Worm (Caenorhabditis elegans): ENCODE measurements around the gene jud-4.

The jud-4 gene

ce11 chrX:15242726-15243125, 41.2 kb upstream of the jud-4 start (continued):
- TF ChIP-seq D2030.7 (GFP tag; IDR thresholded peaks at IDR 0.05) = peak; percentile 66; the same call in 1 of the 2 replicates
- no peak for TF ChIP-seq ccch-3 (GFP tag; optimal IDR thresholded peaks at IDR 0.05)
- peak; percentile 17 for TF ChIP-seq snpc-1.3 (tag; optimal IDR thresholded peaks at IDR 0.05; ENCODE audit: insufficient read depth)
- TF ChIP-seq hmg-1.2 (GFP tag; IDR thresholded peaks at IDR 0.05) = peak; percentile 64
- TF ChIP-seq pbrm-1 (GFP tag; IDR thresholded peaks at IDR 0.05) = peak; percentile 68
- peak; percentile 87 for TF ChIP-seq tbp1 (GFP tag; optimal IDR thresholded peaks at IDR 0.05)
- TF ChIP-seq madf-6 (GFP tag; IDR thresholded peaks at IDR 0.05) = peak; percentile 15; the same call in 1 of the 2 replicates
- peak in 1 of 2 experiments; percentile 24 for TF ChIP-seq rec-8 (tag; optimal IDR thresholded peaks at IDR 0.05)
- TF ChIP-seq snpc-3.4 (tag; optimal IDR thresholded peaks at IDR 0.05) = peak; percentile 71
- TF ChIP-seq B0019.2 (GFP tag; conservative IDR thresholded peaks at IDR 0.05) = peak; percentile 33; the same call in 1 of the 2 replicates
- TF ChIP-seq aptf-3 (GFP tag; IDR thresholded peaks at IDR 0.05) = no peak
- no peak for TF ChIP-seq hsf-1 (GFP tag; IDR thresholded peaks at IDR 0.05)
- TF ChIP-seq B0261.1 (tag; optimal IDR thresholded peaks at IDR 0.05) = peak; percentile 73

ce11 chrX:15246182-15246581, 37.7 kb upstream of the jud-4 start, which contains the start of gene piki-1:
Gene piki-1, minus strand, starts transcription at chrX:15246399.
- TF ChIP-seq madf-6 (GFP tag; IDR thresholded peaks at IDR 0.05) (no peak), cebp-2 (GFP tag; IDR thresholded peaks at IDR 0.05) (no peak), let-607 (tag; optimal IDR thresholded peaks at IDR 0.05) (no peak)

DNA sequence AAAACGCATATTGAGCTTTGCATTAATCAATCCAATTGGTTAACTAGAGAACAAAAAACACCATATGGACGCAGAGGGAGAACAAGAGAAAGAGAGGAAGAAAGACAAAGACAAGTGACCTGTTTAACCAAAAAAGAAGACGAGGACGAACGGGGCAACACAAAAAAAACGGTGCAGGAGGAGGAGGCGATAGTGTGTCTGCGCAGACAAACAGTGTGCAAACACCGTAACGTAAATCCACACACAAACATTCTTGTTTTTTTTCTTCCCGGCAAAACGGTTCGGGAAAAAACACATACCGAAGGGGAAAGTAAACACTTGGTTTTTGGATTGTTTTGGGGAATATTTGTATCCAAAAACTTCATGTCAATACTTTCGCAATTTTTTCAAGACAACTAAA, 37.3 kb upstream of the jud-4 start:
- TF ChIP-seq ceh-27 (GFP tag; optimal IDR thresholded peaks at IDR 0.05) (no peak), nhr-27 (tag; optimal IDR thresholded peaks at IDR 0.05) (no peak), B0035.1 (tag; optimal IDR thresholded peaks at IDR 0.05) (no peak), hmg-1.2 (GFP tag; IDR thresholded peaks at IDR 0.05) (no peak), nhr-80 (tag; optimal IDR thresholded peaks at IDR 0.05) (peak; percentile 5), madf-3 (GFP tag; IDR thresholded peaks at IDR 0.05) (0 out of 2 replicates have a peak, but pooled peaks have one; percentile 32), sptf-2 (GFP tag; optimal IDR thresholded peaks at IDR 0.05) (no peak), attf-3 (GFP tag; conservative IDR thresholded peaks at IDR 0.05) (no peak), him-1 (tag; optimal IDR thresholded peaks at IDR 0.05) (no peak)

- TF ChIP-seq zfh-2 (GFP tag; conservative IDR thresholded peaks at IDR 0.05) (peak; percentile 68), akir-1 (GFP tag; optimal IDR thresholded peaks at IDR 0.05) (no peak), hsf-1 (GFP tag; IDR thresholded peaks at IDR 0.05) (no peak), dox-1 (GFP tag; IDR thresholded peaks at IDR 0.05) (no peak), aptf-2 (GFP tag; conservative IDR thresholded peaks at IDR 0.05) (no peak), sea-2 (GFP tag; IDR thresholded peaks at IDR 0.05) (no peak)
Observed at ce11 chrX:15259947-15260687, 23.8 kb upstream of the jud-4 start, which contains the start of gene F46F2.3. Gene F46F2.3, minus strand, starts transcription at chrX:15260287.

DNA sequence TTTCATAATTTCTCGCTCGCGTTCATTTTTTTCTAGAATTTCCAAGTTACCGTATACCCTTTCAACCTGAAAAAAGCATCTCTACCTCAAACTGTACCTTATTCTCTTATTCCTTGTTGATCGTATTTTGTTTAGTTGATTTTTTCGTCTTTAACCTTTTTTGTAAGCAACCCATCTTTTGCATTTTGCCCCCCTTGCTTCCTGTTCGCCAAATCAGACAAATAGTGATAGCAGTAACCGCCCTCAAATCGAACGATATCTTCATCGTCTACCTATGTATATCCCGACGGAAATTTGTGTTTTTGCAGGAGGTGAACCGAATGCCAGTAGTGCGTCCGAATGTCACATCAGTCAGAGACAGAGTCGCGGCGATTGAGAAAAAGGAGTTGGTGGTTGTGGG, 21.5 kb upstream of the jud-4 start, which contains the start of gene F46F2.5:
F46F2.5 (plus strand) TSS at position 301 of the 400 bp plus-strand sequence.
- TF ChIP-seq attf-6 (GFP tag; IDR thresholded peaks at IDR 0.05) (no peak), chd-7 (tag; optimal IDR thresholded peaks at IDR 0.05) (no peak), snpc-1.3 (tag; optimal IDR thresholded peaks at IDR 0.05; ENCODE audit: insufficient read depth) (no peak), nfyb-1 (GFP tag; IDR thresholded peaks at IDR 0.05) (no peak)
